Fruit fly (Drosophila melanogaster) Kc167 (cell line): Measurements from ENCODE around the gene CG42828.

Source experiments
- Myc ChIP-seq: fragments of >200 bp; optimal IDR thresholded peaks from 2 replicates; lab custom pipeline; 2017; ENCODE audit warnings: missing external identifiers
- h ChIP-seq: fragments of >200 bp; optimal IDR thresholded peaks from 3 replicates; lab custom pipeline; 2018; ENCODE audit warnings: missing external identifiers
- insv ChIP-seq: fragments of >200 bp; optimal IDR thresholded peaks from 3 replicates; lab custom pipeline; 2018; ENCODE audit warnings: missing external identifiers
- psq ChIP-seq: fragments of >200 bp; optimal IDR thresholded peaks from 2 replicates; lab custom pipeline; 2017; ENCODE audit warnings: missing external identifiers
- ttk ChIP-seq: sonication (Bioruptor generic); optimal IDR thresholded peaks from 2 replicates; lab custom pipeline; 2017; ENCODE audit warnings: missing external identifiers

DNA sequence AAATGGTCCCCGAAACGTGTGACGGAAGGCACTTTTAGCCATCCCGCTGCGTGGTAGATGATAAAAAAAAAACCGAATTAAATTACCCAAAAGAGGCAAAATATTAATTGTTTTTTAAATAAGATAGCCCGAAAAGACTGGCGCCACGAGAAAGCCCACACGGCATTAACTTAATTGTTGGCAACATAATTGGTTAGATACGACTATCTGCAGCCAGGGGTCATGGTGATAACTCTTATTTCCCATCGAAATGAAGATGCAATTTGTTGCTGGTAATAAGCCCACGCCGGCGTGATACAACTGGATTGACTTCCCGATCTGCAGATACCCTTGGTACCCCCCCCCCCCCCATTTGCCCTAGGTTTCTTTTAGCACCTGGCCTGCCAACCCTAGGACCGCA, 45.8 kb upstream of the CG42828 start:
- TF ChIP-seq insv (lab: Kevin White, UChicago): peak; percentile 74
- TF ChIP-seq psq: no peak
- peak; percentile 81 for TF ChIP-seq h (lab: Kevin White, UChicago)
- no peak for TF ChIP-seq ttk (lab: Kevin White, UChicago)
- TF ChIP-seq Myc (lab: Kevin White, UChicago): no peak
